Worm (Caenorhabditis elegans) whole organism, L3 larva: ENCODE data around the gene R05A10.8.

Source experiments
- ZK546.5 ChIP-seq: sonication (generic microtip); optimal IDR thresholded peaks from 2 replicates; lab custom pipeline; 2017; ENCODE audit warnings: missing biosample characterization, missing genetic modification characterization
- ceh-28 ChIP-seq: fragments of 150-350 bp; optimal IDR thresholded peaks from 2 replicates; lab custom pipeline; 2014; ENCODE audit warnings: missing biosample characterization, missing genetic modification reagents, missing genetic modification characterization
- ceh-82 ChIP-seq: fragments of 150-350 bp; optimal IDR thresholded peaks from 2 replicates; lab custom pipeline; 2014; ENCODE audit warnings: missing biosample characterization, missing genetic modification characterization
- elt-3 ChIP-seq, 3 experiments: fragments of 150-350 bp in 1 of 3; sonication (generic microtip) in 2 of 3; optimal IDR thresholded peaks; 2 replicates in 2 of 3; 4 replicates in 1 of 3; lab custom pipeline; 2014 to 2017; ENCODE audit warnings: missing biosample characterization in 3 of 3, missing genetic modification characterization in 3 of 3
- fos-1 ChIP-seq: fragments of 150-350 bp; optimal IDR thresholded peaks from 2 replicates; lab custom pipeline; 2014; ENCODE audit warnings: missing biosample characterization, missing genetic modification characterization
- nhr-23 ChIP-seq: fragments of 150-350 bp; optimal IDR thresholded peaks from 2 replicates; lab custom pipeline; 2014; ENCODE audit warnings: missing biosample characterization, missing genetic modification reagents, missing genetic modification characterization
- nhr-77 ChIP-seq: fragments of 150-350 bp; optimal IDR thresholded peaks from 2 replicates; lab custom pipeline; 2014; ENCODE audit warnings: missing biosample characterization, missing genetic modification characterization
- pha-4 ChIP-seq: fragments of 150-350 bp; optimal IDR thresholded peaks from 2 replicates; lab custom pipeline; 2014; ENCODE audit warnings: missing biosample characterization, missing genetic modification reagents, missing genetic modification characterization
- pqm-1 ChIP-seq: fragments of 150-350 bp; optimal IDR thresholded peaks from 2 replicates; lab custom pipeline; 2017; ENCODE audit warnings: missing biosample characterization, missing genetic modification characterization, inconsistent platforms
- zag-1 ChIP-seq: fragments of 150-350 bp; optimal IDR thresholded peaks from 2 replicates; lab custom pipeline; 2014; ENCODE audit warnings: missing biosample characterization, missing genetic modification characterization
- ztf-11 ChIP-seq: fragments of 150-350 bp; optimal IDR thresholded peaks from 2 replicates; lab custom pipeline; 2014; ENCODE audit warnings: missing biosample characterization, missing genetic modification characterization

- TF ChIP-seq pha-4 (tag; lab: Kevin White, UChicago), result no peak
- no peak for TF ChIP-seq fos-1 (tag; lab: Kevin White, UChicago)
- no peak for TF ChIP-seq elt-3 (tag; optimal IDR thresholded peaks at IDR 0.05; lab: Kevin White, UChicago)
- no peak for TF ChIP-seq ZK546.5 (tag; lab: Kevin White, UChicago)
- no peak for TF ChIP-seq pqm-1 (tag; lab: Kevin White, UChicago)
- no peak for TF ChIP-seq nhr-77
- no peak for TF ChIP-seq zag-1
- no peak for TF ChIP-seq ceh-82 (tag; lab: Kevin White, UChicago)
- no peak for TF ChIP-seq nhr-23 (tag; lab: Kevin White, UChicago)
- TF ChIP-seq ztf-11 (tag; lab: Kevin White, UChicago), result no peak
- TF ChIP-seq ceh-28 (tag; lab: Kevin White, UChicago), result no peak
These were observed 50.3 kb downstream of the R05A10.8 start for ce11 chrIV:14107647-14108046.
